Worm (Caenorhabditis elegans) whole organism, L2 larva: ENCODE results near the gene str-2.

ENCODE experiments used
- R02D3.7 ChIP-seq: fragments of 150-350 bp; optimal IDR thresholded peaks from 2 replicates; lab custom pipeline; 2014; ENCODE audit warnings: missing biosample characterization, missing genetic modification characterization
- crh-2 ChIP-seq: sonication (generic microtip); optimal IDR thresholded peaks from 2 replicates; lab custom pipeline; 2017; ENCODE audit warnings: missing biosample characterization, missing genetic modification characterization
- elt-3 ChIP-seq: sonication (generic microtip); optimal IDR thresholded peaks from 2 replicates; lab custom pipeline; 2017; ENCODE audit warnings: missing biosample characterization, missing genetic modification characterization
- mab-5 ChIP-seq: fragments of 150-350 bp; optimal IDR thresholded peaks from 2 replicates; lab custom pipeline; 2014; ENCODE audit warnings: missing biosample characterization, missing genetic modification characterization
- nhr-10 ChIP-seq: sonication (generic microtip); optimal IDR thresholded peaks from 2 replicates; lab custom pipeline; 2017; ENCODE audit warnings: missing biosample characterization, missing genetic modification characterization
- nhr-237 ChIP-seq: fragments of 150-350 bp; optimal IDR thresholded peaks from 2 replicates; lab custom pipeline; 2014; ENCODE audit warnings: missing biosample characterization, missing genetic modification characterization
- nhr-77 ChIP-seq: fragments of 150-350 bp; optimal IDR thresholded peaks from 2 replicates; lab custom pipeline; 2014; ENCODE audit warnings: missing biosample characterization, missing genetic modification characterization
- unc-62 ChIP-seq: fragments of 150-350 bp; optimal IDR thresholded peaks from 2 replicates; lab custom pipeline; 2014; ENCODE audit warnings: missing biosample characterization, missing genetic modification reagents, missing genetic modification characterization

ce11 chrV:9835945-9836344, 11.9 kb upstream of the str-2 start, which contains the start of gene sru-38:
- TF ChIP-seq R02D3.7 (tag; lab: Kevin White, UChicago) = no peak
- TF ChIP-seq elt-3 = no peak
- no peak for TF ChIP-seq nhr-77 (tag; lab: Kevin White, UChicago)
- no peak for TF ChIP-seq nhr-10 (tag; lab: Kevin White, UChicago)
- no peak for TF ChIP-seq mab-5 (tag; lab: Kevin White, UChicago)
- TF ChIP-seq crh-2 = no peak
- TF ChIP-seq nhr-237 (tag; lab: Kevin White, UChicago) = no peak
- TF ChIP-seq unc-62 = no peak
